Worm (Caenorhabditis elegans) whole organism, midembryonic: ENCODE data around the gene sdz-6.

ENCODE experiments used
- T22C8.4 ChIP-seq: fragments of 200-800 bp; sonication (Bioruptor generic); IDR thresholded peaks from 2 replicates; pipeline ENCODE4 v1.3.6; 2022; ENCODE audit warnings: missing genetic modification characterization, missing compliant biosample characterization
- cog-1 ChIP-seq: sonication (generic microtip); optimal IDR thresholded peaks from 2 replicates; lab custom pipeline; 2016; ENCODE audit warnings: missing genetic modification characterization, missing compliant biosample characterization
- flt-1 ChIP-seq: fragments of 200-800 bp; sonication (Bioruptor generic); IDR thresholded peaks from 2 replicates; pipeline ENCODE4 v1.3.6; 2022; ENCODE audit warnings: missing genetic modification characterization, missing compliant biosample characterization
- klf-2 ChIP-seq: fragments of 200-800 bp; sonication (Bioruptor generic); conservative IDR thresholded peaks from 2 replicates; pipeline ENCODE4 v1.3.6; 2022; ENCODE audit warnings: missing genetic modification reagents, missing genetic modification characterization, missing compliant biosample characterization
- med-1 ChIP-seq: sonication (generic microtip); optimal IDR thresholded peaks from 2 replicates; lab custom pipeline; 2017; ENCODE audit warnings: missing genetic modification characterization, mild to moderate bottlenecking, missing compliant biosample characterization, antibody characterized with exemption, missing genetic modification reagents; ENCODE audit not compliant: insufficient read depth
- ref-1 ChIP-seq: fragments of 200-800 bp; sonication (Bioruptor generic); conservative IDR thresholded peaks from 2 replicates; pipeline ENCODE4 v1.3.6; 2022; ENCODE audit warnings: missing genetic modification reagents, missing genetic modification characterization, missing compliant biosample characterization
- tab-1 ChIP-seq: fragments of 200-800 bp; sonication (Bioruptor generic); IDR thresholded peaks from 2 replicates; pipeline ENCODE4 v1.3.6; 2022; ENCODE audit warnings: missing genetic modification characterization, missing compliant biosample characterization
- ztf-23 ChIP-seq: fragments of 200-800 bp; sonication (Bioruptor generic); IDR thresholded peaks from 2 replicates; pipeline ENCODE4 v1.3.6; 2022; ENCODE audit warnings: missing genetic modification reagents, missing genetic modification characterization, missing compliant biosample characterization
- ztf-29 ChIP-seq: fragments of 200-800 bp; sonication (Bioruptor generic); IDR thresholded peaks from 2 replicates; pipeline ENCODE4 v1.3.6; 2022; ENCODE audit warnings: missing genetic modification reagents, missing genetic modification characterization, missing compliant biosample characterization

DNA sequence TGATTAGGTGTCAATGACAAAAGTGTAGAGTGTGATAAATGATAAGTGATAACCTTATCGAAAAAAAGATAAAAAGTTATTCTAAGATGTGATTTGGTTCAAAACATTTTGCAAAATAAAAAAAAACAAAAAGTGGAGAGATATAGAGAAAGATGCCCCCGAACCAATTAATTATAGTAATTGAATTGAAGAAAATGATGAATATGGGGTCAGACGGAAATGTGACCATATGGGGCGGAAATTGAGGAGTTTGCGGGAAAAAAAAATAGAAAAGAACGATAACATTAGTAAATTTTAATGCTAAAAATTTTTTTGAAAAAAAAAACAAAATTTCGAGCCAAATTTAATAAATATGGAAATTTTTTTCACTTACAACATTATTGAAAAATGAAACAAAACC is 34.1 kb downstream of the sdz-6 start:
- TF ChIP-seq flt-1 (GFP tag; lab: Robert Waterston, UW) (no peak), ref-1 (GFP tag; lab: Robert Waterston, UW) (no peak), med-1 (GFP tag; lab: Kevin White, UChicago) (no peak), tab-1 (GFP tag; lab: Robert Waterston, UW) (no peak), ztf-29 (GFP tag; lab: Robert Waterston, UW) (no peak), T22C8.4 (GFP tag; lab: Robert Waterston, UW) (no peak), cog-1 (tag; lab: Kevin White, UChicago) (no peak), ztf-23 (no peak), klf-2 (no peak)
